Fruit fly (Drosophila melanogaster): ENCODE data around the gene ppk28.

- TF ChIP-seq hkb (optimal IDR thresholded peaks at IDR 0.05) (no peak), hkb (GFP tag; IDR thresholded peaks at IDR 0.05) (no peak), ttk (GFP tag; IDR thresholded peaks at IDR 0.05) (no peak), H2.0 (GFP tag; IDR thresholded peaks at IDR 0.05) (no peak), CG17186 (GFP tag; optimal IDR thresholded peaks at IDR 0.05) (no peak), slbo (GFP tag; IDR thresholded peaks at IDR 0.05) (no peak)
These were observed 6.0 kb upstream of the ppk28 start for dm6 chrX:16799914-16800313.

All from whole organism, embryonic.